Worm (Caenorhabditis elegans) whole organism, midembryonic: ENCODE results near the gene T28D6.7.

Experiments
- cog-1 ChIP-seq: sonication (generic microtip); optimal IDR thresholded peaks from 2 replicates; lab custom pipeline; 2016; ENCODE audit warnings: missing genetic modification characterization, missing compliant biosample characterization
- flt-1 ChIP-seq: fragments of 200-800 bp; sonication (Bioruptor generic); IDR thresholded peaks from 2 replicates; pipeline ENCODE4 v1.3.6; 2022; ENCODE audit warnings: missing genetic modification characterization, missing compliant biosample characterization
- ref-1 ChIP-seq: fragments of 200-800 bp; sonication (Bioruptor generic); conservative IDR thresholded peaks from 2 replicates; pipeline ENCODE4 v1.3.6; 2022; ENCODE audit warnings: missing genetic modification reagents, missing genetic modification characterization, missing compliant biosample characterization
- ztf-23 ChIP-seq: fragments of 200-800 bp; sonication (Bioruptor generic); IDR thresholded peaks from 2 replicates; pipeline ENCODE4 v1.3.6; 2022; ENCODE audit warnings: missing genetic modification reagents, missing genetic modification characterization, missing compliant biosample characterization
- ztf-29 ChIP-seq: fragments of 200-800 bp; sonication (Bioruptor generic); IDR thresholded peaks from 2 replicates; pipeline ENCODE4 v1.3.6; 2022; ENCODE audit warnings: missing genetic modification reagents, missing genetic modification characterization, missing compliant biosample characterization

ce11 chrIII:11371688-11372087, 25.4 kb upstream of the T28D6.7 start, which contains the start of gene tba-7:
- no peak for TF ChIP-seq cog-1 (tag; lab: Kevin White, UChicago)
- no peak for TF ChIP-seq ztf-23 (GFP tag; lab: Robert Waterston, UW)
- no peak for TF ChIP-seq flt-1
- no peak for TF ChIP-seq ztf-29 (GFP tag; lab: Robert Waterston, UW)
- no peak for TF ChIP-seq ref-1 (GFP tag; lab: Robert Waterston, UW)
